Worm (Caenorhabditis elegans): ENCODE results near the gene C14C6.5.
A peak's percentile ranks its signal among the peaks of the same experiment; 100 is the strongest.

C14C6.5 gene

DNA sequence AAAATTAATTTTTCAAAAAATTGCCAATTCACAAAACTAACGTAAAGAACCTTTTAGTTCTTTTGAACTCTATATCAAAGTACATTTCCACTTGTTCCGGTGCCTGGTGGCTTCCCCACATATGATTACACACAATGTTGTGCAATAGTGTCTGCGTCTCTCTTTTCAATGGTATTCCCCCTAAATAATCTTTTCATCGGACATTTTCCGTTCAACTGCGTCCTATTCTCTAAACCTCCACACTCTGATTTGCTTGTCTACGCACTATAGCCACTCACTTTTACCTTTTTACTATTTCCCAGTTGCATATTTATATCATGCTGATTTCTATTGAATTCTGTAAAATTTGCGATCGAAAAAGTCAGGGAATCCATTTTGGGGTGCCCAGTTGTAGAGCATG is 4.4 kb upstream of the C14C6.5 start, which contains the start of gene nhr-58 (continued):
- TF ChIP-seq snpc-1.1 (tag; optimal IDR thresholded peaks at IDR 0.05; ENCODE audit: insufficient read depth) = no peak
- TF ChIP-seq aptf-3 (GFP tag; IDR thresholded peaks at IDR 0.05) = no peak
- TF ChIP-seq attf-5 (GFP tag; optimal IDR thresholded peaks at IDR 0.05) = peak; percentile 59
- TF ChIP-seq ZK185.1 (tag; optimal IDR thresholded peaks at IDR 0.05; ENCODE audit: poor library complexity, severe bottlenecking) = peak; percentile 15
- no peak for TF ChIP-seq ztf-26 (tag; optimal IDR thresholded peaks at IDR 0.05)
- TF ChIP-seq ceh-91 (GFP tag; IDR thresholded peaks at IDR 0.05) = no peak

DNA sequence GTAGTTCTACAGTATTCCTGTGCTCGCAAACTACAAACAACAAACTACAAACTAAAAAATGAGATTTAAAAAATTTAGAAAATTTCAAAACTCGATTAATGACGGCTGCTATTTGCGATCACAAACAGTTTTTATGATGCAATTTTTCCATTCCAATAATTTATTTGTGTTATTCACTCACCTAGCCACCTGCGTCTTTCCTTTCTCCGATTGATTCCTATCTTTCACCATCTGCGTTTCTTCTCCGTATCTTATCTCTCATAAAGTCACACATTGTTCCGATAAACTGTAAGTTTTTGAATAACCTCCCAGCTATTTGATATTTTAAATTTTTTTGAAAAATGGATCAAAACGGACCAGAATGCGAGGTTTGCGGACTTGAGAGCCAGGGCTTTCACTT is 2.3 kb upstream of the C14C6.5 start, which contains the start of gene nhr-132:
nhr-132 (plus strand) TSS at position 271 of the 400 bp plus-strand sequence.
- peak; percentile 47 for TF ChIP-seq nhr-80 (tag; optimal IDR thresholded peaks at IDR 0.05)
- no peak for TF ChIP-seq nfya-1 (tag; optimal IDR thresholded peaks at IDR 0.05; ENCODE audit: borderline replicate concordance, insufficient read depth)
- TF ChIP-seq unc-62 (GFP tag; optimal IDR thresholded peaks at IDR 0.05) = no peak
- TF ChIP-seq lin-54 (GFP tag; optimal IDR thresholded peaks at IDR 0.05) = no peak
- no peak for TF ChIP-seq akir-1 (GFP tag; optimal IDR thresholded peaks at IDR 0.05)
- TF ChIP-seq attf-5 (GFP tag; optimal IDR thresholded peaks at IDR 0.05) = peak; percentile 30
- TF ChIP-seq nhr-27 (tag; optimal IDR thresholded peaks at IDR 0.05) = no peak
- TF ChIP-seq ztf-6 (GFP tag; IDR thresholded peaks at IDR 0.05) = no peak
- TF ChIP-seq hmg-1.2 (GFP tag; IDR thresholded peaks at IDR 0.05) = peak; percentile 66; the same call in 1 of the 2 replicates

DNA sequence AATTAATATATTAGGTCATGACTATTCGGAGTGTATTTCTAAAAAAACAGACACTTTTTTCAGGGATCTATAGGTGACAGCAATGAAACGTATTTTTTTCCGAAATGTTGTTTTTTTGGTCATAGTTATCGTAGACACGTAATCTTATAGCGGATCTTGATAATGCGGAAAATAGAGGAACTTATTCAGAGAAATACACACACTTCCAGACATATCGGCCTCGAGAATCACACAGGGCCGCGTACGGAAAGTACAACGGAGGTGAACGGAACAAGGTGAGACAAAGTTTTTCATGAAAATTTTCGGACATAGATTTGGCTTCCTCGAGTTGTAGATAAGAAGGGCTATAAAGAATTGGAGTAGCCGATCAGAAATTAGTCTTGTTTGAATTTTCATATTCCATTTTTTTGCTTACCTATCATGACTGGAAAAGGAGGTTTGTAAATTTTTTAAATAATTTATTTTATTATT is 2.6 kb downstream of the C14C6.5 start, which contains the start of gene nhr-155:
nhr-155 (plus strand) TSS at position 421 of the 471 bp plus-strand sequence.
- TF ChIP-seq unc-62 (GFP tag; optimal IDR thresholded peaks at IDR 0.05) (no peak), C06A6.2 (GFP tag; conservative IDR thresholded peaks at IDR 0.05) (no peak), gei-17 (GFP tag; optimal IDR thresholded peaks at IDR 0.05) (no peak), xnd-1 (tag; optimal IDR thresholded peaks at IDR 0.05) (no peak), dpff-1 (tag; optimal IDR thresholded peaks at IDR 0.05) (no peak), nhr-80 (tag; optimal IDR thresholded peaks at IDR 0.05) (no peak), snpc-1.3 (tag; optimal IDR thresholded peaks at IDR 0.05; ENCODE audit: insufficient read depth) (no peak), Y79H2A.3 (GFP tag; conservative IDR thresholded peaks at IDR 0.05) (no peak), tlf-1 (GFP tag; optimal IDR thresholded peaks at IDR 0.05) (no peak)

DNA sequence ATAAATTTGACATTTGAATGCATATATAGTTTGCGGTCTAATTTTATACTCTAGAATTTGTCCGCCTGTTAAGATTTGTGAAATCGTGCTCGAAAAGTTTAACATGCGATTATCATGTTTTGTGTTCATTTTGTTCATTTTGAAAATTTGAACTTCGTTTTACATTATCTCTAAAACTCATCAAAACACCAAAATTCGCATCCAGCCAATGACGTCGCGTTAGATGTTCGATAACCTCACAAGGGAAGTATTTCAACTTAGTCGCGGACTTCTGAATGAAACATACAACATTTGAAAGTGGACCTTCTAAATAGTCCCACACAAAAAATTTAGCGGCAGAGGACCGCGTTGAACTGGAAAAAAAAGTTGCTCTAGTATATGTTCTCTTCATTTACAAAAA is 5.0 kb downstream of the C14C6.5 start:
- no peak for TF ChIP-seq B0336.3 (GFP tag; IDR thresholded peaks at IDR 0.05)
- no peak for TF ChIP-seq zim-3 (tag; optimal IDR thresholded peaks at IDR 0.05)
- no peak for TF ChIP-seq Y53G8AR.9 (GFP tag; conservative IDR thresholded peaks at IDR 0.05)
- no peak for TF ChIP-seq F23B12.7 (tag; optimal IDR thresholded peaks at IDR 0.05; ENCODE audit: insufficient read depth)
- no peak for TF ChIP-seq ztf-3 (GFP tag; optimal IDR thresholded peaks at IDR 0.05)
- TF ChIP-seq egrh-3 (GFP tag; IDR thresholded peaks at IDR 0.05) = no peak
- no peak for TF ChIP-seq Y95B8A.8 (GFP tag; IDR thresholded peaks at IDR 0.05)
- no peak for TF ChIP-seq unc-130 (GFP tag; optimal IDR thresholded peaks at IDR 0.05)
- no peak for TF ChIP-seq tbp1 (GFP tag; optimal IDR thresholded peaks at IDR 0.05)
- TF ChIP-seq lag-1 (GFP tag; IDR thresholded peaks at IDR 0.05) = no peak
- TF ChIP-seq snpc-1.3 (tag; optimal IDR thresholded peaks at IDR 0.05; ENCODE audit: insufficient read depth) = no peak
- no peak for TF ChIP-seq lsy-27 (tag; optimal IDR thresholded peaks at IDR 0.05; ENCODE audit: borderline replicate concordance, insufficient read depth)
- no peak for TF ChIP-seq egl-18 (GFP tag; IDR thresholded peaks at IDR 0.05)
- no peak for TF ChIP-seq ama-1 (optimal IDR thresholded peaks at IDR 0.05)
- no peak for TF ChIP-seq ama-1 (GFP tag; optimal IDR thresholded peaks at IDR 0.05)
